Fruit fly (Drosophila melanogaster) whole organism, embryonic: ENCODE data around the gene dsx-c73A.

Experiments
- Atf6 ChIP-seq: fragments of 200-800 bp; sonication (Bioruptor generic); IDR thresholded peaks from 2 replicates; pipeline ENCODE4 v1.3.6; 2022; ENCODE audit warnings: missing biosample characterization, missing genetic modification characterization
- BEAF-32 ChIP-seq: fragments of 200-800 bp; sonication (Bioruptor generic); optimal IDR thresholded peaks from 3 replicates; lab custom pipeline; 2017; ENCODE audit warnings: missing biosample characterization, missing genetic modification characterization, mild to moderate bottlenecking, moderate library complexity, missing genetic modification reagents
- CG10366 ChIP-seq: fragments of 200-800 bp; sonication (Bioruptor generic); IDR thresholded peaks from 2 replicates; pipeline ENCODE4 v1.3.6; 2022; ENCODE audit warnings: missing biosample characterization, missing genetic modification characterization
- CG10543 ChIP-seq: fragments of 200-800 bp; sonication (Bioruptor generic); optimal IDR thresholded peaks from 3 replicates; lab custom pipeline; 2017; ENCODE audit warnings: missing biosample characterization, mild to moderate bottlenecking, missing genetic modification characterization, moderate library complexity
- CG11696 ChIP-seq: fragments of 200-800 bp; sonication (Bioruptor generic); IDR thresholded peaks from 2 replicates; pipeline ENCODE4 v1.3.6; 2022; ENCODE audit warnings: missing biosample characterization, missing genetic modification characterization
- CG12942 ChIP-seq: fragments of 200-800 bp; sonication (Bioruptor generic); optimal IDR thresholded peaks from 3 replicates; lab custom pipeline; 2016; ENCODE audit warnings: missing biosample characterization, missing genetic modification characterization
- CG13123 ChIP-seq: fragments of 200-800 bp; sonication (Bioruptor generic); optimal IDR thresholded peaks from 2 replicates; lab custom pipeline; 2016; ENCODE audit warnings: missing biosample characterization, missing genetic modification characterization
- CG13287 ChIP-seq: fragments of 200-800 bp; sonication (Bioruptor generic); IDR thresholded peaks from 2 replicates; pipeline ENCODE4 v1.3.6; 2022; ENCODE audit warnings: missing biosample characterization, missing genetic modification characterization; ENCODE audit not compliant: partially characterized antibody
- CG14441 ChIP-seq: fragments of 200-800 bp; sonication (Bioruptor generic); IDR thresholded peaks from 2 replicates; pipeline ENCODE4 v1.3.6; 2022; ENCODE audit warnings: missing biosample characterization, missing genetic modification characterization
- CG18619 ChIP-seq: fragments of 200-800 bp; sonication (Bioruptor generic); optimal IDR thresholded peaks from 3 replicates; lab custom pipeline; 2017; ENCODE audit warnings: missing biosample characterization, mild to moderate bottlenecking, missing genetic modification characterization
- CG2678 ChIP-seq: fragments of 200-800 bp; sonication (Bioruptor generic); optimal IDR thresholded peaks from 3 replicates; lab custom pipeline; 2019; ENCODE audit warnings: missing biosample characterization, mild to moderate bottlenecking, missing genetic modification characterization, moderate library complexity
- CG34376 ChIP-seq: fragments of 200-800 bp; sonication (Bioruptor generic); optimal IDR thresholded peaks from 2 replicates; lab custom pipeline; 2018; ENCODE audit warnings: missing biosample characterization, mild to moderate bottlenecking, missing genetic modification characterization
- CG3847 ChIP-seq: fragments of 200-800 bp; sonication (Bioruptor generic); IDR thresholded peaks from 2 replicates; pipeline ENCODE4 v1.3.6; 2022; ENCODE audit warnings: missing biosample characterization, missing genetic modification characterization
- CG8765 ChIP-seq: fragments of 200-800 bp; sonication (Bioruptor generic); IDR thresholded peaks from 2 replicates; pipeline ENCODE4 v1.3.6; 2022; ENCODE audit warnings: missing biosample characterization, missing genetic modification characterization
- CHES-1-like ChIP-seq: fragments of 200-800 bp; sonication (Bioruptor generic); optimal IDR thresholded peaks from 2 replicates; lab custom pipeline; 2016; ENCODE audit warnings: missing biosample characterization, missing genetic modification characterization
- CoRest ChIP-seq: fragments of 200-800 bp; sonication (Bioruptor generic); optimal IDR thresholded peaks from 3 replicates; lab custom pipeline; 2018; ENCODE audit warnings: missing biosample characterization, mild to moderate bottlenecking, missing genetic modification characterization, moderate library complexity
- Hr78 ChIP-seq, 2 experiments: fragments of 200-800 bp in 1 of 2; fragments of >200 bp in 1 of 2; sonication (Bioruptor generic) in 1 of 2; optimal IDR thresholded peaks; 2 replicates each; lab custom pipeline; 2017 to 2019; ENCODE audit warnings: missing biosample characterization in 2 of 2, missing genetic modification characterization in 2 of 2, mild to moderate bottlenecking in 1 of 2, moderate library complexity in 1 of 2
- Jarid2 ChIP-seq: fragments of 200-800 bp; sonication (Bioruptor generic); optimal IDR thresholded peaks from 3 replicates; lab custom pipeline; 2017; ENCODE audit warnings: mild to moderate bottlenecking, missing biosample characterization, missing genetic modification reagents, missing genetic modification characterization
- Med ChIP-seq: fragments of 200-800 bp; sonication (Bioruptor generic); peaks from one replicate; lab custom pipeline; 2016; ENCODE audit warnings: missing biosample characterization, missing genetic modification characterization, mild to moderate bottlenecking, inconsistent platforms, moderate library complexity
- Meics ChIP-seq: fragments of 200-800 bp; sonication (Bioruptor generic); optimal IDR thresholded peaks from 2 replicates; lab custom pipeline; 2017; ENCODE audit warnings: missing biosample characterization, mild to moderate bottlenecking, missing genetic modification characterization
- NfI ChIP-seq: fragments of 200-800 bp; sonication (Bioruptor generic); optimal IDR thresholded peaks from 3 replicates; lab custom pipeline; 2018; ENCODE audit warnings: missing biosample characterization, mild to moderate bottlenecking, missing genetic modification characterization, moderate library complexity
- Pdp1 ChIP-seq, 2 experiments: fragments of 200-800 bp; sonication (Bioruptor generic); optimal IDR thresholded peaks; 3 replicates each; lab custom pipeline; 2016; ENCODE audit warnings: missing biosample characterization in 2 of 2, missing genetic modification characterization in 2 of 2, mild to moderate bottlenecking in 1 of 2, moderate library complexity in 1 of 2
- Ptx1 ChIP-seq: fragments of 200-800 bp; sonication (Bioruptor generic); IDR thresholded peaks from 2 replicates; pipeline ENCODE4 v1.3.6; 2022; ENCODE audit warnings: missing biosample characterization, missing genetic modification characterization
- Rx ChIP-seq: fragments of 200-800 bp; sonication (Bioruptor generic); IDR thresholded peaks from 2 replicates; pipeline ENCODE4 v1.3.6; 2022; ENCODE audit warnings: missing biosample characterization, missing genetic modification characterization
- TFAM ChIP-seq: fragments of 200-800 bp; sonication (Bioruptor generic); optimal IDR thresholded peaks from 2 replicates; lab custom pipeline; 2017; ENCODE audit warnings: missing biosample characterization, missing genetic modification characterization, inconsistent platforms
- ase ChIP-seq: fragments of 200-800 bp; sonication (Bioruptor generic); IDR thresholded peaks from 3 replicates; pipeline ENCODE4 v1.3.6; 2022; ENCODE audit warnings: missing biosample characterization, missing genetic modification characterization
- bab2 ChIP-seq: fragments of 200-800 bp; sonication (Bioruptor generic); optimal IDR thresholded peaks from 2 replicates; lab custom pipeline; 2016; ENCODE audit warnings: missing biosample characterization, missing genetic modification characterization
- crol ChIP-seq: fragments of 200-800 bp; sonication (Bioruptor generic); IDR thresholded peaks from 2 replicates; pipeline ENCODE4 v1.3.6; 2022; ENCODE audit warnings: missing biosample characterization, missing genetic modification characterization
- cwo ChIP-seq: fragments of 200-800 bp; sonication (Bioruptor generic); optimal IDR thresholded peaks from 3 replicates; lab custom pipeline; 2017; ENCODE audit warnings: missing biosample characterization, missing genetic modification characterization, mild to moderate bottlenecking, moderate library complexity, missing genetic modification reagents
- ems ChIP-seq: fragments of 200-800 bp; sonication (Bioruptor generic); optimal IDR thresholded peaks from 3 replicates; lab custom pipeline; 2016; ENCODE audit warnings: missing biosample characterization, missing genetic modification characterization
- ewg ChIP-seq: fragments of 200-800 bp; sonication (Bioruptor generic); optimal IDR thresholded peaks from 3 replicates; lab custom pipeline; 2017; ENCODE audit warnings: mild to moderate bottlenecking, missing biosample characterization, missing genetic modification reagents, missing genetic modification characterization
- eyg ChIP-seq: fragments of 200-800 bp; sonication (Bioruptor generic); optimal IDR thresholded peaks from 3 replicates; lab custom pipeline; 2016; ENCODE audit warnings: missing biosample characterization, missing genetic modification characterization
- ftz-f1 ChIP-seq: fragments of 200-800 bp; sonication (Bioruptor generic); optimal IDR thresholded peaks from 2 replicates; lab custom pipeline; 2016; ENCODE audit warnings: missing biosample characterization, missing genetic modification characterization
- ind ChIP-seq: fragments of 200-800 bp; sonication (Bioruptor generic); optimal IDR thresholded peaks from 3 replicates; lab custom pipeline; 2016; ENCODE audit warnings: missing biosample characterization, missing genetic modification characterization
- kah ChIP-seq: fragments of 200-800 bp; sonication (Bioruptor generic); optimal IDR thresholded peaks from 2 replicates; lab custom pipeline; 2018; ENCODE audit warnings: missing biosample characterization, mild to moderate bottlenecking, missing genetic modification characterization
- lola ChIP-seq, 3 experiments: fragments of >200 bp in 2 of 3; fragments of 200-800 bp in 1 of 3; sonication (Bioruptor generic) in 1 of 3; optimal IDR thresholded peaks; 2 replicates each; lab custom pipeline; 2017 to 2019; ENCODE audit warnings: missing biosample characterization in 3 of 3, missing genetic modification characterization in 3 of 3, mild to moderate bottlenecking in 1 of 3, moderate library complexity in 1 of 3
- luna ChIP-seq: fragments of 200-800 bp; sonication (Bioruptor generic); optimal IDR thresholded peaks from 2 replicates; lab custom pipeline; 2016; ENCODE audit warnings: missing biosample characterization, missing genetic modification characterization
- mld ChIP-seq: fragments of 200-800 bp; sonication (Bioruptor generic); IDR thresholded peaks from 3 replicates; pipeline ENCODE4 v1.3.6; 2022; ENCODE audit warnings: missing biosample characterization, missing genetic modification characterization; ENCODE audit not compliant: partially characterized antibody
- nau ChIP-seq: fragments of 200-800 bp; sonication (Bioruptor generic); optimal IDR thresholded peaks from 3 replicates; lab custom pipeline; 2017; ENCODE audit warnings: missing biosample characterization, mild to moderate bottlenecking, missing genetic modification characterization, missing genetic modification reagents
- oc ChIP-seq: fragments of 200-800 bp; sonication (Bioruptor generic); optimal IDR thresholded peaks from 2 replicates; lab custom pipeline; 2018; ENCODE audit warnings: missing biosample characterization, mild to moderate bottlenecking, missing genetic modification characterization, moderate library complexity
- psq ChIP-seq: fragments of 200-800 bp; sonication (Bioruptor generic); optimal IDR thresholded peaks from 2 replicates; lab custom pipeline; 2017; ENCODE audit warnings: missing biosample characterization, missing genetic modification characterization
- salm ChIP-seq: fragments of 200-800 bp; sonication (Bioruptor generic); optimal IDR thresholded peaks from 2 replicates; lab custom pipeline; 2018; ENCODE audit warnings: missing biosample characterization, mild to moderate bottlenecking, missing genetic modification characterization
- sens ChIP-seq: fragments of 200-800 bp; sonication (Bioruptor generic); peaks from one replicate; lab custom pipeline; 2016; ENCODE audit warnings: missing biosample characterization, missing genetic modification characterization
- ssp ChIP-seq: fragments of 200-800 bp; sonication (Bioruptor generic); IDR thresholded peaks from 2 replicates; pipeline ENCODE4 v1.3.6; 2022; ENCODE audit warnings: missing biosample characterization, missing genetic modification characterization
- trem ChIP-seq: fragments of 200-800 bp; optimal IDR thresholded peaks from 3 replicates; lab custom pipeline; 2019; ENCODE audit warnings: missing biosample characterization, mild to moderate bottlenecking, missing genetic modification characterization, moderate library complexity
- twi ChIP-seq: fragments of 200-800 bp; optimal IDR thresholded peaks from 2 replicates; lab custom pipeline; 2019; ENCODE audit warnings: missing biosample characterization, mild to moderate bottlenecking, missing genetic modification characterization, moderate library complexity
- unpg ChIP-seq: fragments of 200-800 bp; sonication (Bioruptor generic); optimal IDR thresholded peaks from 3 replicates; lab custom pipeline; 2018; ENCODE audit warnings: missing biosample characterization, mild to moderate bottlenecking, missing genetic modification characterization, moderate library complexity
- vnd ChIP-seq: fragments of 200-800 bp; sonication (Bioruptor generic); IDR thresholded peaks from 3 replicates; pipeline ENCODE4 v1.3.6; 2022; ENCODE audit warnings: missing biosample characterization, missing genetic modification characterization; ENCODE audit not compliant: partially characterized antibody
- zfh1 ChIP-seq: fragments of 200-800 bp; sonication (Bioruptor generic); IDR thresholded peaks from 3 replicates; pipeline ENCODE4 v1.3.6; 2022; ENCODE audit warnings: missing biosample characterization, missing genetic modification characterization

dsx-c73A gene

dm6 chr3L:16385252-16385879, 66.4 kb downstream of the dsx-c73A start (continued):
- TF ChIP-seq mld (no peak), nau (GFP tag; lab: Kevin White, UChicago) (no peak), trem (tag; lab: Kevin White, UChicago) (no peak), CG8765 (GFP tag; lab: Robert Waterston, UW) (no peak), CG13287 (GFP tag; lab: Robert Waterston, UW) (no peak), CG10366 (GFP tag; lab: Robert Waterston, UW) (no peak), CG12942 (GFP tag; lab: Kevin White, UChicago) (no peak), CG13123 (GFP tag; lab: Kevin White, UChicago) (no peak), cwo (GFP tag; lab: Kevin White, UChicago) (peak; percentile 48), Atf6 (GFP tag; lab: Robert Waterston, UW) (0 out of 2 replicates have a peak, but pooled peaks have one; percentile 30), Ptx1 (GFP tag; lab: Robert Waterston, UW) (no peak), Rx (GFP tag; lab: Robert Waterston, UW) (no peak), salm (tag; lab: Kevin White, UChicago) (no peak), Pdp1 (GFP tag; optimal IDR thresholded peaks at IDR 0.05; lab: Kevin White, UChicago) (peak in 1 of 2 experiments; percentile 35), ase (GFP tag; lab: Robert Waterston, UW) (no peak), oc (tag; lab: Kevin White, UChicago) (no peak), Jarid2 (GFP tag; lab: Kevin White, UChicago) (no peak), CG11696 (GFP tag; lab: Robert Waterston, UW) (no peak), Meics (no peak), unpg (no peak), CG18619 (GFP tag; lab: Kevin White, UChicago) (no peak), vnd (GFP tag; lab: Robert Waterston, UW) (no peak), CG3847 (no peak), ssp (GFP tag; lab: Robert Waterston, UW) (no peak), psq (GFP tag; lab: Kevin White, UChicago) (no peak), lola (GFP tag; optimal IDR thresholded peaks at IDR 0.05; lab: Kevin White, UChicago) (no peak), eyg (GFP tag; lab: Kevin White, UChicago) (no peak)

- TF ChIP-seq luna (GFP tag; lab: Kevin White, UChicago) (no peak), zfh1 (no peak), sens (GFP tag; lab: Kevin White, UChicago) (peak; percentile 44), CHES-1-like (GFP tag; lab: Kevin White, UChicago) (no peak), Hr78 (GFP tag; optimal IDR thresholded peaks at IDR 0.05; lab: Kevin White, UChicago) (no peak), ewg (GFP tag; lab: Kevin White, UChicago) (no peak), ftz-f1 (GFP tag; lab: Kevin White, UChicago) (no peak), CG10543 (GFP tag; lab: Kevin White, UChicago) (peak; percentile 11), ind (no peak), CG2678 (tag; lab: Kevin White, UChicago) (peak; percentile 3), CG34376 (GFP tag; lab: Kevin White, UChicago) (no peak), TFAM (GFP tag; lab: Kevin White, UChicago) (no peak), crol (GFP tag; lab: Robert Waterston, UW) (no peak), CG14441 (GFP tag; lab: Robert Waterston, UW) (no peak), BEAF-32 (no peak), Med (peak; percentile 71), twi (tag; lab: Kevin White, UChicago) (no peak), NfI (GFP tag; lab: Kevin White, UChicago) (no peak), bab2 (GFP tag; lab: Kevin White, UChicago) (no peak), ems (GFP tag; lab: Kevin White, UChicago) (no peak), kah (GFP tag; lab: Kevin White, UChicago) (peak; percentile 40), CoRest (tag; lab: Kevin White, UChicago) (no peak)
These were observed 67.5 kb downstream of the dsx-c73A start for dm6 chr3L:16384145-16384705.
